Worm (Caenorhabditis elegans) whole organism, late embryonic: ENCODE measurements around the gene spe-36.

Experiments
- T23F11.4 ChIP-seq: fragments of 200-800 bp; sonication (Bioruptor generic); optimal IDR thresholded peaks from 2 replicates; lab custom pipeline; 2018; ENCODE audit warnings: mild to moderate bottlenecking, missing genetic modification characterization, missing compliant biosample characterization
- ceh-19 ChIP-seq: fragments of 200-800 bp; sonication (Bioruptor generic); optimal IDR thresholded peaks from 2 replicates; lab custom pipeline; 2018; ENCODE audit warnings: mild to moderate bottlenecking, missing genetic modification characterization, missing compliant biosample characterization
- elt-2 ChIP-seq: sonication (generic microtip); optimal IDR thresholded peaks from 2 replicates; lab custom pipeline; 2016; ENCODE audit warnings: missing genetic modification reagents, missing genetic modification characterization, missing compliant biosample characterization
- hlh-13 ChIP-seq: fragments of 200-800 bp; sonication (Bioruptor generic); optimal IDR thresholded peaks from 2 replicates; lab custom pipeline; 2018; ENCODE audit warnings: mild to moderate bottlenecking, missing genetic modification characterization, missing compliant biosample characterization
- pat-9 ChIP-seq: fragments of 200-800 bp; sonication (Bioruptor generic); optimal IDR thresholded peaks from 2 replicates; lab custom pipeline; 2018; ENCODE audit warnings: mild to moderate bottlenecking, missing genetic modification characterization, moderate library complexity, missing compliant biosample characterization
- pqm-1 ChIP-seq: sonication (generic microtip); optimal IDR thresholded peaks from 2 replicates; lab custom pipeline; 2016; ENCODE audit warnings: missing genetic modification characterization, missing compliant biosample characterization
- sox-4 ChIP-seq: sonication (generic microtip); optimal IDR thresholded peaks from 2 replicates; lab custom pipeline; 2017; ENCODE audit warnings: mild to moderate bottlenecking, missing genetic modification characterization, inconsistent platforms, missing compliant biosample characterization
- syd-9 ChIP-seq: sonication (generic microtip); optimal IDR thresholded peaks from 2 replicates; lab custom pipeline; 2016; ENCODE audit warnings: mild to moderate bottlenecking, missing genetic modification characterization, moderate library complexity, missing compliant biosample characterization
- tbx-2 ChIP-seq: sonication (generic microtip); optimal IDR thresholded peaks from 2 replicates; lab custom pipeline; 2016; ENCODE audit warnings: missing genetic modification characterization, missing compliant biosample characterization
- ttx-3 ChIP-seq: sonication (generic microtip); optimal IDR thresholded peaks from 2 replicates; lab custom pipeline; 2016; ENCODE audit warnings: missing genetic modification reagents, missing genetic modification characterization, missing compliant biosample characterization
- unc-55 ChIP-seq: sonication (generic microtip); optimal IDR thresholded peaks from 2 replicates; lab custom pipeline; 2017; ENCODE audit warnings: missing biosample characterization, missing genetic modification reagents, missing genetic modification characterization
- unc-86 ChIP-seq: sonication (generic microtip); optimal IDR thresholded peaks from 2 replicates; lab custom pipeline; 2016; ENCODE audit warnings: missing genetic modification characterization, missing compliant biosample characterization

DNA sequence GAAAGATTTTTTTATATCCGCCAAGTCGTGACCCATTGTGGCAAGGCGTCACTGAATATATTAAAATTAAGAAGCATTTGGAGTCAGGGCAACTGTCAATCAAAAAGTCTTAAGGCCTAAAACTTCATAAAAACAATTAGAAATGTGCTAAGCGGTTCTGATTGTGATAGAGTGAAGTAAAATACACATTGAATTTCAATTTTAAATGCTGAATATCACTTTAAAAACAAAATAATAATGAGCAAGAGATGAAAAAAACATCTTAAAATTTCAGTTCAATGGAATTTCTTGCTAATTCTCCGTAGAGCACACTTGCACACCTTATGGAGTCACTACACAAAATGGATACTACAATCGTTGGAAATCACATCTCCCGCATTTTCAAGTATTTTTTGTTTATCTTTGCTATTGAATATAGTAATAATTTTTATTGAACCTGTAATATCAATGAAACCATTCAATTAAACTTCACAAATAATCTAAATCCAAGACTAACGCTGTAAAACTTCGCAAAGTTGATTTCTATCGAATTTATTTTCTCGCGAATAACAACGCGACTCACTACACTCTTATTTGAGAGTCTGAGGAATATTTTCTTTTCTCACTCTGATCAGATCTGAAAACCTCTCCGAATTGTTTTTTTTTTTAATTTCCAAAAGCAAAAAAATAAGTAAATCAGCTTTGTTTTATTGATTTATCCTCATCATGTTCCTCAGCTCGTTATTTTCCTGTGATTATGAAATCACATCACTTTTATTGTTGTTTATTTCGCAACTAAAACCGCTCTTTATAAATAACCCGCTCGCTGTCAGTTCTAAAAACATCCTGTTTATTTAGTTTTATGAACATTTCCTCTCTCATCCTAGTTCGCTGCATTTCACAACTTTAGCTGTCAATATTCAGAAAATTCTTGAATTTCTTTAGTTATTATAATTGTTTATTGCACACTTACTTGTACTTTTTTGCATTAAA is 43.7 kb upstream of the spe-36 start, which contains the start of gene mars-1:
- no peak for TF ChIP-seq pat-9 (tag; lab: Kevin White, UChicago)
- no peak for TF ChIP-seq hlh-13 (GFP tag; lab: Kevin White, UChicago)
- peak; percentile 21 for TF ChIP-seq ceh-19 (GFP tag; lab: Kevin White, UChicago)
- TF ChIP-seq unc-55 (GFP tag; lab: Kevin White, UChicago): no peak
- no peak for TF ChIP-seq T23F11.4 (GFP tag; lab: Kevin White, UChicago)
- TF ChIP-seq pqm-1 (tag; lab: Kevin White, UChicago): peak; percentile 64
- TF ChIP-seq tbx-2 (tag; lab: Kevin White, UChicago): peak; percentile 80
- TF ChIP-seq elt-2 (tag; lab: Kevin White, UChicago): peak; percentile 59
- TF ChIP-seq ttx-3 (tag; lab: Kevin White, UChicago): no peak
- no peak for TF ChIP-seq sox-4
- TF ChIP-seq syd-9 (tag; lab: Kevin White, UChicago): peak; percentile 32
- TF ChIP-seq unc-86 (tag; lab: Kevin White, UChicago): peak; percentile 57
